Fruit fly (Drosophila melanogaster): ENCODE measurements around the gene CG32988.

CG32988 gene

DNA sequence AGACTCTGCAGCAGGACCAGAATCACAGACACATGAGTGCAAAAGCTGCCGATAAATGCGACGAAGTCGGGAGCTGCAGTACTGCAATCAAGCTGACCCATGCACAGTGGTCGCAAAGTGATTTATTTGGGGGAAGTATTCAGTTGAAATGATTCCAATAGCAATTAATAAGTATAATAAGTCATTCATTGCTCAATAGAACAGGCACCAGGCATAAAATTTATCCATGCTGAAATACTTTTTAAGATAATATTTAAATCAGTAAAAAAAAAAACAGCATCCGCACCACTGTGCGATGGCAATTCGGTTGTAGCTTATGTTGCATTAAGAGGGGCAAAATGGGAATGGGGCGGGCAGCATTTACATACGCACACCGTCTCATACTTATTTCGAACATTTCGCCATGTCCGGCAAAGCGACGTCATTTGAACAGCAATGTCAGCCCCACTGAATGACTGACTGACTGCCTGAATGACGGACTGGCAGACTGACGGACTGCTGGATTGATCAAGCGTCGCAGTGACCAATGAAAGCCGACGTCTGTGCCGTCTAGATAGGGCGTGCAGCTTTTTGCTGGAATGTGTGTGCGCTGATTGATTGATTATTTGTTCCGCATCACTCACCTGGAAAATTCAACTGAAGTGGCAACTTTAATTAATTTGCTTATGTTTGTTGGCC lies 29.7 kb upstream of the CG32988 start (continued):
- TF ChIP-seq CG14667 (GFP tag; IDR thresholded peaks at IDR 0.05) (peak; percentile 19; the same call in 1 of the 2 replicates), Fer2 (tag; optimal IDR thresholded peaks at IDR 0.05) (no peak), crc (GFP tag; optimal IDR thresholded peaks at IDR 0.05) (no peak), CG8944 (GFP tag; optimal IDR thresholded peaks at IDR 0.05) (peak; percentile 32), CG18619 (GFP tag; optimal IDR thresholded peaks at IDR 0.05) (no peak), Sry-δ (GFP tag; optimal IDR thresholded peaks at IDR 0.05) (peak; percentile 1), salm (tag; optimal IDR thresholded peaks at IDR 0.05) (peak; percentile 27), HLH3B (GFP tag; IDR thresholded peaks at IDR 0.05) (peak; percentile 80), D (optimal IDR thresholded peaks at IDR 0.05) (no peak), D (GFP tag; optimal IDR thresholded peaks at IDR 0.05) (peak; percentile 64), toy (GFP tag; IDR thresholded peaks at IDR 0.05) (no peak), CG13296 (GFP tag; optimal IDR thresholded peaks at IDR 0.05) (no peak), C15 (GFP tag; IDR thresholded peaks at IDR 0.05) (peak; percentile 53; the same call in 1 of the 3 replicates), HmgZ (tag; optimal IDR thresholded peaks at IDR 0.05) (no peak), zen (tag; optimal IDR thresholded peaks at IDR 0.05) (peak; percentile 19), bbx (GFP tag; IDR thresholded peaks at IDR 0.05; ENCODE audit: partially characterized antibody) (0 out of 2 replicates have a peak, but pooled peaks have one; percentile 24), CG15696 (tag; optimal IDR thresholded peaks at IDR 0.05) (peak; percentile 25), Asciz (GFP tag; optimal IDR thresholded peaks at IDR 0.05) (no peak), Xrp1 (GFP tag; IDR thresholded peaks at IDR 0.05) (peak; percentile 82), CG2875 (GFP tag; optimal IDR thresholded peaks at IDR 0.05) (peak; percentile 63), ro (GFP tag; IDR thresholded peaks at IDR 0.05) (peak; percentile 49; the same call in 1 of the 2 replicates), fu2 (GFP tag; optimal IDR thresholded peaks at IDR 0.05) (no peak), tll (GFP tag; optimal IDR thresholded peaks at IDR 0.05) (peak in 1 of 2 experiments; percentile 3), zfh1 (GFP tag; IDR thresholded peaks at IDR 0.05) (peak; percentile 92), Hr78 (GFP tag; optimal IDR thresholded peaks at IDR 0.05) (no peak), Side (GFP tag; optimal IDR thresholded peaks at IDR 0.05) (no peak), lilli (GFP tag; optimal IDR thresholded peaks at IDR 0.05) (no peak), CrebB (tag; optimal IDR thresholded peaks at IDR 0.05) (no peak), Six4 (GFP tag; optimal IDR thresholded peaks at IDR 0.05) (peak; percentile 53), Lim3 (GFP tag; IDR thresholded peaks at IDR 0.05) (no peak; the same call in none of the 2 replicates), CG31388 (GFP tag; optimal IDR thresholded peaks at IDR 0.05) (peak; percentile 20), ssp (GFP tag; IDR thresholded peaks at IDR 0.05) (peak; percentile 63), CG34224 (GFP tag; IDR thresholded peaks at IDR 0.05; ENCODE audit: partially characterized antibody) (no peak), CG11560 (tag; IDR thresholded peaks at IDR 0.05) (no peak), CG6272 (GFP tag; IDR thresholded peaks at IDR 0.05) (no peak), CG7928 (GFP tag; optimal IDR thresholded peaks at IDR 0.05) (no peak), HLHmδ (GFP tag; optimal IDR thresholded peaks at IDR 0.05) (no peak), da (GFP tag; optimal IDR thresholded peaks at IDR 0.05) (no peak), nerfin-1 (tag; optimal IDR thresholded peaks at IDR 0.05) (no peak), Atf6 (GFP tag; IDR thresholded peaks at IDR 0.05) (peak; percentile 67; the same call in 1 of the 2 replicates), Nf-YC (tag; optimal IDR thresholded peaks at IDR 0.05) (peak; percentile 45), CG12942 (GFP tag; optimal IDR thresholded peaks at IDR 0.05) (no peak), luna (GFP tag; optimal IDR thresholded peaks at IDR 0.05) (no peak)
